ENCODE assay signal across 1 fruit fly cellular context in the genomic region with DNA sequence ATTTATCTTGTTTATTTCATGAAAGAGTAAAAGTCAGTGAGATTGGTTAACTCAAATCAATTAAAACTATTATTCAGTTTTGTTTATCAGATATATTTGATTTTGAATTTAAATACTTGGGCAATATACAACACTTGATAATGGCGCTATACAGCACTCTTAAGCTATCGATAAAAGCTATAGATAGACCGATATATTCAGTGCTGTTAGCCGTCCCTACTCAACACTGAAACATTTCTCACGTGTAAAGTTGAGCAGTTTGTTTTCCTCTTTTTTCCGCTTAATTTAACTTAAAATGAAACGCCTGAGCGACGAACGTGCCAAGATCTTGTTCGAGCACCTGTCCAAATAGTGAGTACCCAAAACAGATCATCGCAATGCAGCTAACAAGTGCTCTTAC.
A peak's percentile ranks its signal among the peaks of the same experiment; 100 is the strongest.
TF ChIP-seq lines count a peak whose summit lies in the region.

Gene CG7006 (plus strand): TSS at position 208 of the 400 bp plus-strand sequence.

TF ChIP-seq in whole organism, embryonic, 481 proteins besides CTCF, POLR2A, EP300 and RAD21 (continued from another document and continues in another):
- TF ChIP-seq twi (tag; optimal IDR thresholded peaks at IDR 0.05; lab: Kevin White, UChicago) (no peak), CG13624 (GFP tag; optimal IDR thresholded peaks at IDR 0.05; lab: Kevin White, UChicago) (peak; percentile 90), CG2875 (GFP tag; optimal IDR thresholded peaks at IDR 0.05; lab: Kevin White, UChicago) (no peak), zf30C (GFP tag; optimal IDR thresholded peaks at IDR 0.05; lab: Kevin White, UChicago) (no peak), CG12071 (GFP tag; optimal IDR thresholded peaks at IDR 0.05; lab: Kevin White, UChicago) (no peak), Dip2 (GFP tag; IDR thresholded peaks at IDR 0.05; lab: Robert Waterston, UW) (no peak), CG14860 (GFP tag; IDR thresholded peaks at IDR 0.05; lab: Robert Waterston, UW; ENCODE audit: partially characterized antibody) (peak; percentile 61), gcm2 (GFP tag; optimal IDR thresholded peaks at IDR 0.05; lab: Kevin White, UChicago) (peak; percentile 22), pfk (GFP tag; optimal IDR thresholded peaks at IDR 0.05; lab: Kevin White, UChicago) (no peak), GATAe (GFP tag; conservative IDR thresholded peaks at IDR 0.05; lab: Robert Waterston, UW) (no peak; the same call in 1 of the 2 replicates), PHDP (tag; optimal IDR thresholded peaks at IDR 0.05; lab: Kevin White, UChicago) (no peak), B-H1 (GFP tag; IDR thresholded peaks at IDR 0.05; lab: Robert Waterston, UW) (no peak), mam (GFP tag; optimal IDR thresholded peaks at IDR 0.05; lab: Kevin White, UChicago) (peak; percentile 91), CoRest (tag; optimal IDR thresholded peaks at IDR 0.05; lab: Kevin White, UChicago) (peak; percentile 58), dmrt99B (tag; optimal IDR thresholded peaks at IDR 0.05; lab: Kevin White, UChicago) (no peak), ato (GFP tag; IDR thresholded peaks at IDR 0.05; lab: Robert Waterston, UW; ENCODE audit: partially characterized antibody) (peak; percentile 75), Spps (tag; optimal IDR thresholded peaks at IDR 0.05; lab: Kevin White, UChicago) (no peak), Ssrp (tag; optimal IDR thresholded peaks at IDR 0.05; lab: Kevin White, UChicago) (no peak), pum (GFP tag; optimal IDR thresholded peaks at IDR 0.05; lab: Kevin White, UChicago) (peak; percentile 58), CG6683 (GFP tag; optimal IDR thresholded peaks at IDR 0.05; lab: Kevin White, UChicago) (no peak), CG1233 (GFP tag; optimal IDR thresholded peaks at IDR 0.05; lab: Kevin White, UChicago) (peak; percentile 30), lbe (GFP tag; optimal IDR thresholded peaks at IDR 0.05; lab: Kevin White, UChicago) (no peak), Scr (GFP tag; IDR thresholded peaks at IDR 0.05; lab: Robert Waterston, UW; ENCODE audit: partially characterized antibody) (peak; percentile 75), slp2 (GFP tag; optimal IDR thresholded peaks at IDR 0.05; lab: Kevin White, UChicago) (peak; percentile 60), CG1792 (GFP tag; optimal IDR thresholded peaks at IDR 0.05; lab: Kevin White, UChicago) (peak; percentile 72), CG2889 (GFP tag; IDR thresholded peaks at IDR 0.05; lab: Robert Waterston, UW) (no peak), her (GFP tag; optimal IDR thresholded peaks at IDR 0.05; lab: Kevin White, UChicago) (peak; percentile 75), hth (optimal IDR thresholded peaks at IDR 0.05; lab: Kevin White, UChicago) (no peak), caup (GFP tag; optimal IDR thresholded peaks at IDR 0.05; lab: Kevin White, UChicago; ENCODE audit: severe bottlenecking) (peak; percentile 80), CG8281 (tag; optimal IDR thresholded peaks at IDR 0.05; lab: Kevin White, UChicago) (no peak), cwo (GFP tag; optimal IDR thresholded peaks at IDR 0.05; lab: Kevin White, UChicago) (peak; percentile 70), gem (tag; optimal IDR thresholded peaks at IDR 0.05; lab: Kevin White, UChicago) (no peak), CG12104 (GFP tag; optimal IDR thresholded peaks at IDR 0.05; lab: Kevin White, UChicago) (no peak), dysf (GFP tag; IDR thresholded peaks at IDR 0.05; lab: Robert Waterston, UW) (peak; percentile 51; the same call in 1 of the 3 replicates), Drgx (GFP tag; IDR thresholded peaks at IDR 0.05; lab: Robert Waterston, UW) (no peak), crp (GFP tag; optimal IDR thresholded peaks at IDR 0.05; lab: Kevin White, UChicago) (peak in 1 of 2 experiments; percentile 41), pan (optimal IDR thresholded peaks at IDR 0.05; lab: Kevin White, UChicago) (no peak), pan (GFP tag; optimal IDR thresholded peaks at IDR 0.05 in 1 of 2, IDR thresholded peaks at IDR 0.05 in 1 of 2) (peak in 1 of 2 experiments; percentile 60), CG14441 (GFP tag; IDR thresholded peaks at IDR 0.05; lab: Robert Waterston, UW) (no peak), CG6689 (GFP tag; IDR thresholded peaks at IDR 0.05; lab: Robert Waterston, UW) (no peak), CG1529 (GFP tag; optimal IDR thresholded peaks at IDR 0.05; lab: Kevin White, UChicago) (no peak), Stat92E (GFP tag; optimal IDR thresholded peaks at IDR 0.05; lab: Kevin White, UChicago) (no peak), otp (GFP tag; IDR thresholded peaks at IDR 0.05; lab: Robert Waterston, UW) (0 out of 3 replicates have a peak, but pooled peaks have one; percentile 18), Vsx1 (GFP tag; optimal IDR thresholded peaks at IDR 0.05; lab: Kevin White, UChicago) (no peak), CG3281 (GFP tag; optimal IDR thresholded peaks at IDR 0.05; lab: Kevin White, UChicago) (no peak), CG32767 (GFP tag; IDR thresholded peaks at IDR 0.05; lab: Robert Waterston, UW) (no peak), CG18764 (GFP tag; optimal IDR thresholded peaks at IDR 0.05; lab: Kevin White, UChicago) (peak; percentile 73), lilli (GFP tag; optimal IDR thresholded peaks at IDR 0.05; lab: Kevin White, UChicago) (peak; percentile 84), CG17359 (tag; optimal IDR thresholded peaks at IDR 0.05; lab: Kevin White, UChicago) (peak; percentile 48), CG17385 (GFP tag; optimal IDR thresholded peaks at IDR 0.05; lab: Kevin White, UChicago) (peak; percentile 63), dpn (GFP tag; optimal IDR thresholded peaks at IDR 0.05; lab: Kevin White, UChicago) (peak; percentile 84 to 92), Med (GFP tag; lab: Kevin White, UChicago) (peak; percentile 96), Tbp (GFP tag; optimal IDR thresholded peaks at IDR 0.05; lab: Kevin White, UChicago) (no peak), CG17568 (GFP tag; optimal IDR thresholded peaks at IDR 0.05; lab: Kevin White, UChicago) (no peak), HmgD (GFP tag; optimal IDR thresholded peaks at IDR 0.05; lab: Kevin White, UChicago) (peak; percentile 76), Adf1 (GFP tag; IDR thresholded peaks at IDR 0.05; lab: Robert Waterston, UW) (peak; percentile 13; the same call in 1 of the 2 replicates), kay (GFP tag; optimal IDR thresholded peaks at IDR 0.05; lab: Kevin White, UChicago) (peak; percentile 69), ftz-f1 (GFP tag; optimal IDR thresholded peaks at IDR 0.05; lab: Kevin White, UChicago) (no peak), CG18011 (GFP tag; optimal IDR thresholded peaks at IDR 0.05; lab: Kevin White, UChicago) (no peak), Pdp1 (GFP tag; optimal IDR thresholded peaks at IDR 0.05; lab: Kevin White, UChicago) (peak; percentile 65 to 78), Blimp-1 (GFP tag; optimal IDR thresholded peaks at IDR 0.05; lab: Kevin White, UChicago) (no peak), en (GFP tag; optimal IDR thresholded peaks at IDR 0.05; lab: Kevin White, UChicago) (no peak), CG14050 (GFP tag; IDR thresholded peaks at IDR 0.05; lab: Robert Waterston, UW) (peak; percentile 41; the same call in 2 of the 3 replicates), CG10209 (GFP tag; optimal IDR thresholded peaks at IDR 0.05; lab: Kevin White, UChicago) (peak; percentile 71), CG15514 (GFP tag; optimal IDR thresholded peaks at IDR 0.05; lab: Kevin White, UChicago) (peak; percentile 62), Mrtf (GFP tag; IDR thresholded peaks at IDR 0.05; lab: Robert Waterston, UW) (no peak), Dfd (GFP tag; optimal IDR thresholded peaks at IDR 0.05; lab: Kevin White, UChicago) (no peak), CG17328 (GFP tag; IDR thresholded peaks at IDR 0.05; lab: Robert Waterston, UW) (peak; percentile 14; the same call in 1 of the 2 replicates), Dad (GFP tag; optimal IDR thresholded peaks at IDR 0.05; lab: Kevin White, UChicago) (peak; percentile 87), pros (GFP tag; optimal IDR thresholded peaks at IDR 0.05; lab: Kevin White, UChicago) (no peak), cad (GFP tag; optimal IDR thresholded peaks at IDR 0.05; lab: Kevin White, UChicago) (no peak), lmd (GFP tag; IDR thresholded peaks at IDR 0.05; lab: Robert Waterston, UW) (peak; percentile 68; the same call in 1 of the 2 replicates), CG10654 (GFP tag; optimal IDR thresholded peaks at IDR 0.05; lab: Kevin White, UChicago) (peak; percentile 76), CG3726 (GFP tag; IDR thresholded peaks at IDR 0.05; lab: Robert Waterston, UW) (no peak), CG17912 (GFP tag; optimal IDR thresholded peaks at IDR 0.05; lab: Kevin White, UChicago) (no peak), emc (GFP tag; optimal IDR thresholded peaks at IDR 0.05; lab: Kevin White, UChicago) (peak; percentile 23), eve (GFP tag; optimal IDR thresholded peaks at IDR 0.05; lab: Kevin White, UChicago) (no peak), br (optimal IDR thresholded peaks at IDR 0.05; lab: Kevin White, UChicago) (no peak), gce (GFP tag; IDR thresholded peaks at IDR 0.05; lab: Robert Waterston, UW) (no peak), Gsc (GFP tag; IDR thresholded peaks at IDR 0.05; lab: Robert Waterston, UW) (no peak), CG15601 (tag; optimal IDR thresholded peaks at IDR 0.05; lab: Kevin White, UChicago) (no peak), HmgZ (tag; optimal IDR thresholded peaks at IDR 0.05; lab: Kevin White, UChicago) (peak; percentile 87), jumu (GFP tag; optimal IDR thresholded peaks at IDR 0.05; lab: Kevin White, UChicago) (peak; percentile 74), H15 (GFP tag; IDR thresholded peaks at IDR 0.05; lab: Robert Waterston, UW) (peak; percentile 50; the same call in 1 of the 3 replicates), shn (GFP tag; optimal IDR thresholded peaks at IDR 0.05; lab: Kevin White, UChicago) (peak; percentile 82), inv (GFP tag; IDR thresholded peaks at IDR 0.05; lab: Robert Waterston, UW; ENCODE audit: partially characterized antibody) (peak; percentile 69), ATbp (GFP tag; optimal IDR thresholded peaks at IDR 0.05; lab: Kevin White, UChicago) (no peak), CHES-1-like (GFP tag; optimal IDR thresholded peaks at IDR 0.05; lab: Kevin White, UChicago) (peak; percentile 75), CG7357 (GFP tag; IDR thresholded peaks at IDR 0.05; lab: Robert Waterston, UW) (no peak), sc (optimal IDR thresholded peaks at IDR 0.05; lab: Kevin White, UChicago) (no peak), sc (GFP tag; optimal IDR thresholded peaks at IDR 0.05; lab: Kevin White, UChicago) (no peak), CG11398 (GFP tag; optimal IDR thresholded peaks at IDR 0.05; lab: Kevin White, UChicago) (peak; percentile 46), ab (GFP tag; optimal IDR thresholded peaks at IDR 0.05; lab: Kevin White, UChicago) (peak; percentile 16), tin (GFP tag; optimal IDR thresholded peaks at IDR 0.05; lab: Kevin White, UChicago) (peak; percentile 71), bsh (GFP tag; optimal IDR thresholded peaks at IDR 0.05; lab: Kevin White, UChicago) (no peak), Max (GFP tag; optimal IDR thresholded peaks at IDR 0.05; lab: Kevin White, UChicago) (peak; percentile 88), CG11696 (GFP tag; IDR thresholded peaks at IDR 0.05; lab: Robert Waterston, UW) (no peak), CG10274 (GFP tag; optimal IDR thresholded peaks at IDR 0.05; lab: Kevin White, UChicago) (no peak), nerfin-2 (GFP tag; IDR thresholded peaks at IDR 0.05; lab: Robert Waterston, UW; ENCODE audit: partially characterized antibody) (0 out of 2 replicates have a peak, but pooled peaks have one; percentile 54), CG4424 (GFP tag; optimal IDR thresholded peaks at IDR 0.05; lab: Kevin White, UChicago) (peak; percentile 65), CG9727 (GFP tag; optimal IDR thresholded peaks at IDR 0.05; lab: Kevin White, UChicago) (peak; percentile 10), CG4820 (GFP tag; optimal IDR thresholded peaks at IDR 0.05; lab: Kevin White, UChicago) (peak; percentile 54), CG4282 (GFP tag; optimal IDR thresholded peaks at IDR 0.05; lab: Kevin White, UChicago) (peak; percentile 71), peb (GFP tag; IDR thresholded peaks at IDR 0.05; lab: Robert Waterston, UW) (peak; percentile 11; the same call in 1 of the 2 replicates), pnt (GFP tag; optimal IDR thresholded peaks at IDR 0.05; lab: Kevin White, UChicago) (peak; percentile 58), CG18262 (tag; optimal IDR thresholded peaks at IDR 0.05; lab: Kevin White, UChicago) (no peak), so (GFP tag; IDR thresholded peaks at IDR 0.05; lab: Robert Waterston, UW) (no peak), D (optimal IDR thresholded peaks at IDR 0.05; lab: Kevin White, UChicago) (no peak), D (GFP tag; optimal IDR thresholded peaks at IDR 0.05; lab: Kevin White, UChicago) (no peak), hbn (GFP tag; IDR thresholded peaks at IDR 0.05; lab: Robert Waterston, UW; ENCODE audit: partially characterized antibody) (peak; percentile 77), zen2 (GFP tag; IDR thresholded peaks at IDR 0.05; lab: Robert Waterston, UW; ENCODE audit: partially characterized antibody) (no peak; the same call in 2 of the 3 replicates), CG13424 (tag; optimal IDR thresholded peaks at IDR 0.05; lab: Kevin White, UChicago) (peak; percentile 43), CG6254 (GFP tag; optimal IDR thresholded peaks at IDR 0.05; lab: Kevin White, UChicago) (no peak), usp (GFP tag; optimal IDR thresholded peaks at IDR 0.05; lab: Kevin White, UChicago) (no peak), CG4328 (GFP tag; optimal IDR thresholded peaks at IDR 0.05; lab: Kevin White, UChicago) (peak; percentile 46), CG14710 (tag; optimal IDR thresholded peaks at IDR 0.05; lab: Kevin White, UChicago) (peak; percentile 61), Nf-YC (tag; optimal IDR thresholded peaks at IDR 0.05; lab: Kevin White, UChicago) (no peak), CG12299 (tag; optimal IDR thresholded peaks at IDR 0.05; lab: Kevin White, UChicago) (no peak), CG4730 (GFP tag; IDR thresholded peaks at IDR 0.05; lab: Robert Waterston, UW) (0 out of 2 replicates have a peak, but pooled peaks have one; percentile 33), Xrp1 (GFP tag; IDR thresholded peaks at IDR 0.05; lab: Robert Waterston, UW) (peak; percentile 79), Ptx1 (GFP tag; IDR thresholded peaks at IDR 0.05; lab: Robert Waterston, UW) (peak; percentile 64), ac (GFP tag; optimal IDR thresholded peaks at IDR 0.05; lab: Kevin White, UChicago) (no peak), CG10366 (GFP tag; IDR thresholded peaks at IDR 0.05; lab: Robert Waterston, UW) (peak; percentile 53), disco-r (GFP tag; optimal IDR thresholded peaks at IDR 0.05; lab: Kevin White, UChicago) (peak; percentile 34), kni (GFP tag; optimal IDR thresholded peaks at IDR 0.05; lab: Kevin White, UChicago) (no peak), CG8924 (tag; optimal IDR thresholded peaks at IDR 0.05; lab: Kevin White, UChicago) (no peak), tll (GFP tag; optimal IDR thresholded peaks at IDR 0.05; lab: Kevin White, UChicago) (no peak)
